Worm (Caenorhabditis elegans) whole organism, L4 larva: ENCODE results near the gene srv-10.

ENCODE experiments used
- F37D6.2 ChIP-seq: sonication (generic microtip); optimal IDR thresholded peaks from 2 replicates; lab custom pipeline; 2016; ENCODE audit warnings: mild to moderate bottlenecking, missing genetic modification characterization, missing compliant biosample characterization
- R02D3.7 ChIP-seq: fragments of 150-350 bp; sonication (generic microtip); optimal IDR thresholded peaks from 3 replicates; lab custom pipeline; 2014; ENCODE audit warnings: missing biosample characterization, missing genetic modification characterization
- ama-1 ChIP-seq: fragments of 150-350 bp; optimal IDR thresholded peaks from 2 replicates; lab custom pipeline; 2014; ENCODE audit warnings: inconsistent platforms, mixed read lengths
- ceh-28 ChIP-seq: fragments of 150-350 bp; optimal IDR thresholded peaks from 2 replicates; lab custom pipeline; 2014; ENCODE audit warnings: missing biosample characterization, missing genetic modification reagents, missing genetic modification characterization
- daf-12 ChIP-seq: fragments of 150-350 bp; optimal IDR thresholded peaks from 2 replicates; lab custom pipeline; 2014; ENCODE audit warnings: missing biosample characterization, missing genetic modification reagents, missing genetic modification characterization
- daf-16 ChIP-seq, 3 experiments: sonication (generic microtip); optimal IDR thresholded peaks; 2 replicates each; lab custom pipeline; 2016 to 2017; ENCODE audit warnings: missing genetic modification characterization in 3 of 3, missing genetic modification reagents in 3 of 3, mild to moderate bottlenecking in 2 of 3, missing compliant biosample characterization in 2 of 3, missing biosample characterization in 1 of 3, moderate library complexity in 1 of 3
- fos-1 ChIP-seq: fragments of 150-350 bp; optimal IDR thresholded peaks from 2 replicates; lab custom pipeline; 2014; ENCODE audit warnings: missing biosample characterization, missing genetic modification characterization
- lin-39 ChIP-seq: fragments of 150-350 bp; optimal IDR thresholded peaks from 2 replicates; lab custom pipeline; 2014; ENCODE audit warnings: missing biosample characterization, missing genetic modification reagents, missing genetic modification characterization
- madf-5 ChIP-seq, 2 experiments: fragments of 200-800 bp; sonication (Bioruptor generic); IDR thresholded peaks; 2 replicates each; pipeline ENCODE4 v1.3.6; 2022; ENCODE audit warnings: missing compliant biosample characterization in 2 of 2, missing genetic modification characterization in 2 of 2
- nhr-10 ChIP-seq: fragments of 150-350 bp; optimal IDR thresholded peaks from 2 replicates; lab custom pipeline; 2014; ENCODE audit warnings: missing biosample characterization, missing genetic modification characterization
- nhr-77 ChIP-seq: fragments of 150-350 bp; optimal IDR thresholded peaks from 2 replicates; lab custom pipeline; 2014; ENCODE audit warnings: missing biosample characterization, missing genetic modification characterization
- pha-4 ChIP-seq, 2 experiments: fragments of 150-350 bp in 1 of 2; fragments of 200-800 bp in 1 of 2; sonication (Bioruptor generic) in 1 of 2; IDR thresholded peaks in 1 of 2; optimal IDR thresholded peaks in 1 of 2; 2 replicates each; pipeline versions ENCODE4 v1.3.6 to Lab custom; 2014 to 2022; ENCODE audit warnings: missing genetic modification characterization in 2 of 2, missing genetic modification reagents in 2 of 2, missing biosample characterization in 1 of 2, missing compliant biosample characterization in 1 of 2
- saeg-2 ChIP-seq: fragments of 200-800 bp; sonication (Bioruptor generic); IDR thresholded peaks from 2 replicates; pipeline ENCODE4 v1.3.6; 2022; ENCODE audit warnings: missing genetic modification reagents, missing genetic modification characterization, missing compliant biosample characterization
- zip-11 ChIP-seq: fragments of 200-800 bp; sonication (Bioruptor generic); IDR thresholded peaks from 2 replicates; pipeline ENCODE4 v1.3.6; 2022; ENCODE audit warnings: missing genetic modification characterization, missing compliant biosample characterization

- TF ChIP-seq F37D6.2 (tag; lab: Kevin White, UChicago) (no peak), daf-12 (tag; lab: Kevin White, UChicago) (no peak), ama-1 (lab: Kevin White, UChicago) (no peak), lin-39 (tag; lab: Kevin White, UChicago) (no peak), ceh-28 (tag; lab: Kevin White, UChicago) (no peak), R02D3.7 (tag; lab: Kevin White, UChicago) (no peak), nhr-10 (tag; lab: Kevin White, UChicago) (no peak), pha-4 (GFP tag; IDR thresholded peaks at IDR 0.05; lab: Robert Waterston, UW) (no peak), pha-4 (tag; optimal IDR thresholded peaks at IDR 0.05; lab: Kevin White, UChicago) (no peak), daf-16 (GFP tag; optimal IDR thresholded peaks at IDR 0.05; lab: Kevin White, UChicago) (no peak), daf-16 (tag; optimal IDR thresholded peaks at IDR 0.05; lab: Kevin White, UChicago) (no peak), zip-11 (GFP tag; lab: Robert Waterston, UW) (no peak), madf-5 (GFP tag; IDR thresholded peaks at IDR 0.05; lab: Robert Waterston, UW) (no peak), saeg-2 (no peak), fos-1 (tag; lab: Kevin White, UChicago) (no peak), nhr-77 (tag; lab: Kevin White, UChicago) (no peak)
These were observed 34.7 kb upstream of the srv-10 start for ce11 chrV:13388961-13389360.
